Fruit fly (Drosophila melanogaster): ENCODE data around the gene Fkbp39.
A peak's percentile ranks its signal among the peaks of the same experiment; 100 is the strongest.

Fkbp39 gene

DNA sequence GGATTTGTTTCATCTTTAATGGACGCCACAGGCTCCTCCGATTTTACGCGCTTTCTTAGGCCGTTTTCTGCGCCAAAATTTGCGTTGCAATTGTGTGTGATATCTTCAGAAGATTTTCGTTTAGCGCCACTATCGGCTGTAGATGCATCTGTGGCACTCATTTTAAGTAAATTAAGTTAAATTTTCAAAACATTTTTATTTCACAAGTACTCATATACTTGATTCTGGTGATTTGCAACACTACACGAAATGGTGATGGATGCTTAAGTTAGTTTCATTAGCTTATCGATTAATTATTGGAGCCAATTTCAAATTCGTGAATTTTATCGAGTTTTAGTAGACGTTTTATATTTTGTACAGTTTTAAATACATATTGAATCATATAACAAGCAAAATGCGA, 30.7 kb upstream of the Fkbp39 start, which contains the start of gene CG6171 (continued):
- peak; percentile 18 for TF ChIP-seq Neu2 (GFP tag; optimal IDR thresholded peaks at IDR 0.05; ENCODE audit: borderline replicate concordance)
- peak; percentile 48; the same call in 1 of the 3 replicates for TF ChIP-seq CG14860 (GFP tag; IDR thresholded peaks at IDR 0.05; ENCODE audit: partially characterized antibody)
- no peak for TF ChIP-seq rib (GFP tag; IDR thresholded peaks at IDR 0.05)

DNA sequence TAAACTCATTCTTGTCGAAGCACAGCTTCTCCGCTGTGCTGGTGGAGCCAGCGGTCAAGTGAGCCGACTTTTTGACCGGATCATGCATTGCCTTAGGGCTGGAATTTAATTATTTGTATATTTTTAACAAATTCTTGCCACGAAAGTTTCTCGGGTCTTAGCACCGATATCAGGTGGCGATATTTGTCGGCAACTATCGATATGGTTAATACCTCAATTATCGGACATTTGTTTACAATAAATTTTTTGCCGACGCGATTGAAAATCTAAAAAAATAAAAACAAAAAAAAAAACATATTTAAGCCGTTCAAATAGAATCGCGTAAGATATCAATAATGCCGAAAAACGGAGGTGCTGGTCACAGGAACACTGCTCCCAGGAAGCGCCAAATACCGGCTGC, 28.6 kb upstream of the Fkbp39 start, which contains the start of the genes Cog2 and Trax:
TSS of gene Cog2 (minus strand) at position 168 of the 400 bp plus-strand sequence.
TSS of gene Trax (plus strand) at position 203 of the 400 bp plus-strand sequence.
- TF ChIP-seq CG9797 (GFP tag; optimal IDR thresholded peaks at IDR 0.05) (peak; percentile 5), Meics (GFP tag; optimal IDR thresholded peaks at IDR 0.05) (no peak), ftz-f1 (GFP tag; optimal IDR thresholded peaks at IDR 0.05) (peak; percentile 37), lilli (GFP tag; optimal IDR thresholded peaks at IDR 0.05) (no peak), tna (GFP tag; IDR thresholded peaks at IDR 0.05; ENCODE audit: partially characterized antibody) (peak; percentile 78), CG2129 (GFP tag; IDR thresholded peaks at IDR 0.05; ENCODE audit: partially characterized antibody) (peak; percentile 83), Dp (GFP tag; optimal IDR thresholded peaks at IDR 0.05) (peak; percentile 18), inv (GFP tag; IDR thresholded peaks at IDR 0.05; ENCODE audit: partially characterized antibody) (peak; percentile 69), HLH4C (GFP tag; IDR thresholded peaks at IDR 0.05; ENCODE audit: partially characterized antibody) (peak; percentile 86), hb (GFP tag; IDR thresholded peaks at IDR 0.05; ENCODE audit: partially characterized antibody) (peak; percentile 75), CG16813 (GFP tag; IDR thresholded peaks at IDR 0.05; ENCODE audit: partially characterized antibody) (peak; percentile 77), Med (GFP tag) (peak; percentile 73), amos (GFP tag; IDR thresholded peaks at IDR 0.05; ENCODE audit: partially characterized antibody) (peak; percentile 82), CG34422 (GFP tag; IDR thresholded peaks at IDR 0.05) (0 out of 3 replicates have a peak, but pooled peaks have one; percentile 9), CG15011 (GFP tag; optimal IDR thresholded peaks at IDR 0.05) (no peak), schlank (tag; optimal IDR thresholded peaks at IDR 0.05) (no peak), CG11504 (tag; optimal IDR thresholded peaks at IDR 0.05) (no peak), Scr (GFP tag; IDR thresholded peaks at IDR 0.05; ENCODE audit: partially characterized antibody) (peak; percentile 92), chinmo (GFP tag; IDR thresholded peaks at IDR 0.05; ENCODE audit: partially characterized antibody) (peak; percentile 81; the same call in 3 of the 4 replicates), pan (optimal IDR thresholded peaks at IDR 0.05) (no peak), pan (GFP tag; optimal IDR thresholded peaks at IDR 0.05 in 1 of 2, IDR thresholded peaks at IDR 0.05 in 1 of 2) (no peak), ci (GFP tag; IDR thresholded peaks at IDR 0.05) (no peak), kah (GFP tag; optimal IDR thresholded peaks at IDR 0.05) (no peak), Sry-δ (GFP tag; optimal IDR thresholded peaks at IDR 0.05) (peak; percentile 75), CG18619 (GFP tag; optimal IDR thresholded peaks at IDR 0.05) (no peak), aop (GFP tag; IDR thresholded peaks at IDR 0.05) (no peak), CG42726 (GFP tag; IDR thresholded peaks at IDR 0.05; ENCODE audit: partially characterized antibody) (peak; percentile 91), wek (GFP tag; optimal IDR thresholded peaks at IDR 0.05) (no peak), fru (optimal IDR thresholded peaks at IDR 0.05) (no peak), YL-1 (GFP tag; optimal IDR thresholded peaks at IDR 0.05) (peak; percentile 41), BEAF-32 (GFP tag; optimal IDR thresholded peaks at IDR 0.05) (peak; percentile 73), unc-4 (GFP tag; IDR thresholded peaks at IDR 0.05; ENCODE audit: partially characterized antibody) (peak; percentile 95), stwl (tag; optimal IDR thresholded peaks at IDR 0.05) (peak; percentile 39), CG2116 (GFP tag; optimal IDR thresholded peaks at IDR 0.05) (peak; percentile 46), vfl (GFP tag; optimal IDR thresholded peaks at IDR 0.05) (no peak), CG10209 (GFP tag; optimal IDR thresholded peaks at IDR 0.05) (no peak), bbx (GFP tag; IDR thresholded peaks at IDR 0.05; ENCODE audit: partially characterized antibody) (peak; percentile 93), Hey (tag; optimal IDR thresholded peaks at IDR 0.05) (no peak), CG6791 (GFP tag; IDR thresholded peaks at IDR 0.05; ENCODE audit: partially characterized antibody) (peak; percentile 89), cg (GFP tag; optimal IDR thresholded peaks at IDR 0.05) (no peak), mld (GFP tag; IDR thresholded peaks at IDR 0.05; ENCODE audit: partially characterized antibody) (peak; percentile 71; the same call in 2 of the 3 replicates), ato (GFP tag; IDR thresholded peaks at IDR 0.05; ENCODE audit: partially characterized antibody) (peak; percentile 70), Dll (GFP tag; IDR thresholded peaks at IDR 0.05; ENCODE audit: partially characterized antibody) (peak; percentile 94), Atf3 (GFP tag; optimal IDR thresholded peaks at IDR 0.05) (no peak)

Measured in whole organism, embryonic.